Worm (Caenorhabditis elegans) whole organism, L1 larva: ENCODE measurements around the gene pqn-83.

Experiments used
- aha-1 ChIP-seq: fragments of 150-350 bp; optimal IDR thresholded peaks from 2 replicates; lab custom pipeline; 2014; ENCODE audit warnings: missing biosample characterization, missing genetic modification characterization
- ceh-82 ChIP-seq, 3 experiments: fragments of 150-350 bp in 1 of 3; sonication (generic microtip) in 2 of 3; optimal IDR thresholded peaks; 2 replicates each; lab custom pipeline; 2014 to 2017; ENCODE audit warnings: missing biosample characterization in 3 of 3, missing genetic modification characterization in 3 of 3
- ces-1 ChIP-seq: fragments of 150-350 bp; optimal IDR thresholded peaks from 2 replicates; lab custom pipeline; 2014; ENCODE audit warnings: missing biosample characterization, missing genetic modification reagents, missing genetic modification characterization
- elt-2 ChIP-seq: sonication (generic microtip); optimal IDR thresholded peaks from 2 replicates; lab custom pipeline; 2016; ENCODE audit warnings: missing genetic modification characterization, mild to moderate bottlenecking, inconsistent platforms, missing compliant biosample characterization, missing genetic modification reagents
- jun-1 ChIP-seq: fragments of 150-350 bp; optimal IDR thresholded peaks from 2 replicates; lab custom pipeline; 2014; ENCODE audit warnings: missing biosample characterization, missing genetic modification reagents, missing genetic modification characterization
- mab-9 ChIP-seq: fragments of 200-800 bp; sonication (Bioruptor generic); IDR thresholded peaks from 2 replicates; pipeline ENCODE4 v1.3.6; 2022; ENCODE audit warnings: missing genetic modification reagents, missing genetic modification characterization, missing compliant biosample characterization
- mef-2 ChIP-seq: fragments of 150-350 bp; optimal IDR thresholded peaks from 2 replicates; lab custom pipeline; 2014; ENCODE audit warnings: missing biosample characterization, missing genetic modification characterization
- nhr-11 ChIP-seq: fragments of 150-350 bp; optimal IDR thresholded peaks from 2 replicates; lab custom pipeline; 2014; ENCODE audit warnings: missing biosample characterization, missing genetic modification characterization
- nhr-76 ChIP-seq: sonication (generic microtip); optimal IDR thresholded peaks from 2 replicates; lab custom pipeline; 2017; ENCODE audit warnings: missing biosample characterization, missing genetic modification characterization
- nhr-77 ChIP-seq: fragments of 150-350 bp; optimal IDR thresholded peaks from 2 replicates; lab custom pipeline; 2014; ENCODE audit warnings: missing biosample characterization, missing genetic modification characterization
- tlp-1 ChIP-seq: fragments of 150-350 bp; optimal IDR thresholded peaks from 2 replicates; lab custom pipeline; 2014; ENCODE audit warnings: missing biosample characterization, missing genetic modification characterization
- unc-98 ChIP-seq: fragments of 200-800 bp; sonication (Bioruptor generic); IDR thresholded peaks from 2 replicates; pipeline ENCODE4 v1.3.6; 2022; ENCODE audit warnings: missing genetic modification characterization, missing compliant biosample characterization
- vab-15 ChIP-seq: sonication (generic microtip); optimal IDR thresholded peaks from 2 replicates; lab custom pipeline; 2017; ENCODE audit warnings: missing genotype, mild to moderate bottlenecking, missing genetic modification characterization, missing compliant biosample characterization
- xbp-1 ChIP-seq: sonication (generic microtip); optimal IDR thresholded peaks from 2 replicates; lab custom pipeline; 2016; ENCODE audit warnings: missing genetic modification characterization, missing compliant biosample characterization

- TF ChIP-seq tlp-1 (tag; lab: Kevin White, UChicago) (no peak), aha-1 (tag; lab: Kevin White, UChicago) (no peak), nhr-11 (tag; lab: Kevin White, UChicago) (no peak), jun-1 (tag; lab: Kevin White, UChicago) (no peak), ces-1 (GFP tag; lab: Kevin White, UChicago) (no peak), vab-15 (tag; lab: Kevin White, UChicago) (no peak), nhr-77 (tag; lab: Kevin White, UChicago) (no peak), xbp-1 (tag; lab: Kevin White, UChicago) (no peak), nhr-76 (tag; lab: Kevin White, UChicago) (no peak), elt-2 (tag; lab: Kevin White, UChicago) (no peak), unc-98 (GFP tag; lab: Robert Waterston, UW) (no peak), mab-9 (GFP tag; lab: Robert Waterston, UW) (no peak), ceh-82 (tag; optimal IDR thresholded peaks at IDR 0.05; lab: Kevin White, UChicago) (no peak), mef-2 (tag; lab: Kevin White, UChicago) (no peak)
These were observed 49.3 kb downstream of the pqn-83 start for ce11 chrIII:13049956-13050355.
